Fruit fly (Drosophila melanogaster) whole organism, embryonic: Measurements from ENCODE around the gene CG33687.
A peak's percentile ranks its signal among the peaks of the same experiment; 100 is the strongest.

Experiments used
- ATbp ChIP-seq: fragments of 200-800 bp; sonication (Bioruptor generic); optimal IDR thresholded peaks from 2 replicates; lab custom pipeline; 2017; ENCODE audit warnings: missing biosample characterization, mild to moderate bottlenecking, missing genetic modification characterization, missing genetic modification reagents
- Asciz ChIP-seq: fragments of 200-800 bp; sonication (Bioruptor generic); optimal IDR thresholded peaks from 2 replicates; lab custom pipeline; 2017; ENCODE audit warnings: missing biosample characterization, mild to moderate bottlenecking, missing genetic modification characterization, missing genetic modification reagents
- CG10654 ChIP-seq: fragments of 200-800 bp; sonication (Bioruptor generic); optimal IDR thresholded peaks from 2 replicates; lab custom pipeline; 2016; ENCODE audit warnings: missing biosample characterization, missing genetic modification characterization
- CG10979 ChIP-seq: fragments of 200-800 bp; sonication (Bioruptor generic); optimal IDR thresholded peaks from 2 replicates; lab custom pipeline; 2018; ENCODE audit warnings: missing biosample characterization, mild to moderate bottlenecking, missing genetic modification characterization, moderate library complexity
- CG11696 ChIP-seq: fragments of 200-800 bp; sonication (Bioruptor generic); IDR thresholded peaks from 2 replicates; pipeline ENCODE4 v1.3.6; 2022; ENCODE audit warnings: missing biosample characterization, missing genetic modification characterization
- CG11723 ChIP-seq: fragments of 200-800 bp; sonication (Bioruptor generic); optimal IDR thresholded peaks from 2 replicates; lab custom pipeline; 2017; ENCODE audit warnings: missing biosample characterization, mild to moderate bottlenecking, missing genetic modification characterization
- CG12071 ChIP-seq: fragments of 200-800 bp; sonication (Bioruptor generic); optimal IDR thresholded peaks from 3 replicates; lab custom pipeline; 2018; ENCODE audit warnings: missing biosample characterization, mild to moderate bottlenecking, missing genetic modification characterization
- CG12219 ChIP-seq: fragments of 200-800 bp; sonication (Bioruptor generic); optimal IDR thresholded peaks from 3 replicates; lab custom pipeline; 2018; ENCODE audit warnings: missing biosample characterization, mild to moderate bottlenecking, missing genetic modification characterization
- CG12391 ChIP-seq: fragments of 200-800 bp; sonication (Bioruptor generic); optimal IDR thresholded peaks from 3 replicates; lab custom pipeline; 2018; ENCODE audit warnings: missing biosample characterization, mild to moderate bottlenecking, missing genetic modification characterization, moderate library complexity
- CG12744 ChIP-seq: fragments of 200-800 bp; sonication (Bioruptor generic); optimal IDR thresholded peaks from 2 replicates; lab custom pipeline; 2016; ENCODE audit warnings: missing biosample characterization, missing genetic modification characterization
- CG14667 ChIP-seq: fragments of 200-800 bp; sonication (Bioruptor generic); IDR thresholded peaks from 2 replicates; pipeline ENCODE4 v1.3.6; 2022; ENCODE audit warnings: missing biosample characterization, missing genetic modification characterization
- CG14710 ChIP-seq: fragments of 200-800 bp; sonication (Bioruptor generic); optimal IDR thresholded peaks from 3 replicates; lab custom pipeline; 2019; ENCODE audit warnings: missing biosample characterization, mild to moderate bottlenecking, missing genetic modification characterization, moderate library complexity
- CG16779 ChIP-seq: fragments of 200-800 bp; sonication (Bioruptor generic); IDR thresholded peaks from 2 replicates; pipeline ENCODE4 v1.3.6; 2022; ENCODE audit warnings: missing biosample characterization, missing genetic modification characterization
- CG17361 ChIP-seq: fragments of 200-800 bp; sonication (Bioruptor generic); IDR thresholded peaks from 3 replicates; pipeline ENCODE4 v1.3.6; 2022; ENCODE audit warnings: missing biosample characterization, missing genetic modification characterization
- CG18262 ChIP-seq: fragments of 200-800 bp; optimal IDR thresholded peaks from 3 replicates; lab custom pipeline; 2019; ENCODE audit warnings: missing biosample characterization, mild to moderate bottlenecking, missing genetic modification characterization, moderate library complexity
- CG2129 ChIP-seq: fragments of 200-800 bp; sonication (Bioruptor generic); IDR thresholded peaks from 2 replicates; pipeline ENCODE4 v1.3.6; 2022; ENCODE audit warnings: missing biosample characterization, missing genetic modification characterization; ENCODE audit not compliant: partially characterized antibody
- CG2199 ChIP-seq: fragments of 200-800 bp; sonication (Bioruptor generic); IDR thresholded peaks from 3 replicates; pipeline ENCODE4 v1.3.6; 2022; ENCODE audit warnings: missing biosample characterization, missing genetic modification characterization
- CG2202 ChIP-seq: fragments of 200-800 bp; sonication (Bioruptor generic); optimal IDR thresholded peaks from 2 replicates; lab custom pipeline; 2018; ENCODE audit warnings: missing biosample characterization, mild to moderate bottlenecking, missing genetic modification characterization
- CG2712 ChIP-seq: fragments of 200-800 bp; optimal IDR thresholded peaks from 3 replicates; lab custom pipeline; 2019; ENCODE audit warnings: missing biosample characterization, mild to moderate bottlenecking, missing genetic modification characterization, moderate library complexity
- CG3065 ChIP-seq: fragments of 200-800 bp; sonication (Bioruptor generic); optimal IDR thresholded peaks from 2 replicates; lab custom pipeline; 2016; ENCODE audit warnings: missing biosample characterization, missing genetic modification characterization
- CG31388 ChIP-seq: fragments of 200-800 bp; sonication (Bioruptor generic); optimal IDR thresholded peaks from 2 replicates; lab custom pipeline; 2016; ENCODE audit warnings: missing biosample characterization, missing genetic modification characterization
- CG31441 ChIP-seq: fragments of 200-800 bp; sonication (Bioruptor generic); IDR thresholded peaks from 2 replicates; pipeline ENCODE4 v1.3.6; 2022; ENCODE audit warnings: missing biosample characterization, missing genetic modification characterization
- CG4617 ChIP-seq: fragments of 200-800 bp; sonication (Bioruptor generic); optimal IDR thresholded peaks from 3 replicates; lab custom pipeline; 2016; ENCODE audit warnings: missing biosample characterization, missing genetic modification characterization, borderline replicate concordance
- CG6791 ChIP-seq: fragments of 200-800 bp; sonication (Bioruptor generic); IDR thresholded peaks from 3 replicates; pipeline ENCODE4 v1.3.6; 2022; ENCODE audit warnings: missing biosample characterization, missing genetic modification characterization; ENCODE audit not compliant: partially characterized antibody
- CG7357 ChIP-seq: fragments of 200-800 bp; sonication (Bioruptor generic); IDR thresholded peaks from 3 replicates; pipeline ENCODE4 v1.3.6; 2022; ENCODE audit warnings: missing biosample characterization, missing genetic modification characterization
- CG9727 ChIP-seq: fragments of 200-800 bp; sonication (Bioruptor generic); optimal IDR thresholded peaks from 3 replicates; lab custom pipeline; 2017; ENCODE audit warnings: missing biosample characterization, mild to moderate bottlenecking, missing genetic modification characterization
- D ChIP-seq, 2 experiments: fragments of 200-800 bp in 1 of 2; fragments of >200 bp in 1 of 2; sonication (Bioruptor generic) in 1 of 2; optimal IDR thresholded peaks; 2 replicates in 1 of 2; 3 replicates in 1 of 2; lab custom pipeline; 2017; ENCODE audit warnings: mild to moderate bottlenecking in 1 of 2, missing biosample characterization in 1 of 2, missing genetic modification characterization in 1 of 2, missing genetic modification reagents in 1 of 2
- D19A ChIP-seq: fragments of 200-800 bp; optimal IDR thresholded peaks from 3 replicates; lab custom pipeline; 2019; ENCODE audit warnings: missing biosample characterization, mild to moderate bottlenecking, missing genetic modification characterization, moderate library complexity
- HmgD ChIP-seq: fragments of 200-800 bp; sonication (Bioruptor generic); optimal IDR thresholded peaks from 3 replicates; lab custom pipeline; 2016; ENCODE audit warnings: missing biosample characterization, missing genetic modification characterization
- Max ChIP-seq: fragments of 200-800 bp; sonication (Bioruptor generic); optimal IDR thresholded peaks from 2 replicates; lab custom pipeline; 2016; ENCODE audit warnings: missing biosample characterization, mild to moderate bottlenecking, missing genetic modification characterization
- Med ChIP-seq: fragments of 200-800 bp; sonication (Bioruptor generic); peaks from one replicate; lab custom pipeline; 2016; ENCODE audit warnings: missing biosample characterization, missing genetic modification characterization, mild to moderate bottlenecking, inconsistent platforms, moderate library complexity
- Mes4 ChIP-seq: fragments of 200-800 bp; sonication (Bioruptor generic); optimal IDR thresholded peaks from 2 replicates; lab custom pipeline; 2016; ENCODE audit warnings: missing biosample characterization, missing genetic modification characterization
- NK7.1 ChIP-seq: fragments of 200-800 bp; sonication (Bioruptor generic); optimal IDR thresholded peaks from 3 replicates; lab custom pipeline; 2016; ENCODE audit warnings: missing biosample characterization, missing genetic modification characterization
- Oli ChIP-seq: fragments of 200-800 bp; sonication (Bioruptor generic); optimal IDR thresholded peaks from 2 replicates; lab custom pipeline; 2018; ENCODE audit warnings: missing biosample characterization, mild to moderate bottlenecking, missing genetic modification characterization, moderate library complexity
- Pdp1 ChIP-seq, 2 experiments: fragments of 200-800 bp; sonication (Bioruptor generic); optimal IDR thresholded peaks; 3 replicates each; lab custom pipeline; 2016; ENCODE audit warnings: missing biosample characterization in 2 of 2, missing genetic modification characterization in 2 of 2, mild to moderate bottlenecking in 1 of 2, moderate library complexity in 1 of 2
- Sox100B ChIP-seq: fragments of 200-800 bp; sonication (Bioruptor generic); optimal IDR thresholded peaks from 3 replicates; lab custom pipeline; 2018; ENCODE audit warnings: missing biosample characterization, mild to moderate bottlenecking, missing genetic modification characterization
- az2 ChIP-seq: fragments of 200-800 bp; sonication (Bioruptor generic); optimal IDR thresholded peaks from 3 replicates; lab custom pipeline; 2016; ENCODE audit warnings: missing biosample characterization, missing genetic modification characterization
- caup ChIP-seq: fragments of 200-800 bp; sonication (Bioruptor generic); optimal IDR thresholded peaks from 3 replicates; lab custom pipeline; 2017; ENCODE audit warnings: missing biosample characterization, mild to moderate bottlenecking, missing genetic modification characterization, moderate library complexity; ENCODE audit not compliant: severe bottlenecking
- gro ChIP-seq: fragments of 200-800 bp; sonication (Bioruptor generic); optimal IDR thresholded peaks from 2 replicates; lab custom pipeline; 2016; ENCODE audit warnings: missing biosample characterization, missing genetic modification characterization
- nerfin-1 ChIP-seq: fragments of 200-800 bp; sonication (Bioruptor generic); optimal IDR thresholded peaks from 3 replicates; lab custom pipeline; 2019; ENCODE audit warnings: missing biosample characterization, mild to moderate bottlenecking, missing genetic modification characterization, moderate library complexity
- slbo ChIP-seq: fragments of 200-800 bp; sonication (Bioruptor generic); IDR thresholded peaks from 2 replicates; pipeline ENCODE4 v1.3.6; 2022; ENCODE audit warnings: missing biosample characterization, missing genetic modification characterization
- sqz ChIP-seq: fragments of 200-800 bp; sonication (Bioruptor generic); optimal IDR thresholded peaks from 3 replicates; lab custom pipeline; 2018; ENCODE audit warnings: missing biosample characterization, mild to moderate bottlenecking, missing genetic modification characterization
- stwl ChIP-seq: fragments of 200-800 bp; sonication (Bioruptor generic); optimal IDR thresholded peaks from 3 replicates; lab custom pipeline; 2018; ENCODE audit warnings: missing biosample characterization, mild to moderate bottlenecking, missing genetic modification characterization, moderate library complexity
- tna ChIP-seq: fragments of 200-800 bp; sonication (Bioruptor generic); IDR thresholded peaks from 2 replicates; pipeline ENCODE4 v1.3.6; 2022; ENCODE audit warnings: missing biosample characterization, missing genetic modification characterization; ENCODE audit not compliant: partially characterized antibody
- vvl ChIP-seq: fragments of 200-800 bp; sonication (Bioruptor generic); IDR thresholded peaks from 2 replicates; pipeline ENCODE4 v1.3.6; 2022; ENCODE audit warnings: missing biosample characterization, missing genetic modification characterization
- zfh1 ChIP-seq: fragments of 200-800 bp; sonication (Bioruptor generic); IDR thresholded peaks from 3 replicates; pipeline ENCODE4 v1.3.6; 2022; ENCODE audit warnings: missing biosample characterization, missing genetic modification characterization
- zfh2 ChIP-seq: fragments of 200-800 bp; sonication (Bioruptor generic); optimal IDR thresholded peaks from 2 replicates; lab custom pipeline; 2016; ENCODE audit warnings: missing biosample characterization, missing genetic modification characterization

The CG33687 gene

dm6 chr3L:16157251-16158190 lies 40.1 kb upstream of the CG33687 start (continued):
- TF ChIP-seq slbo (GFP tag; lab: Robert Waterston, UW) (peak; percentile 68), CG3065 (GFP tag; lab: Kevin White, UChicago) (peak; percentile 16), CG10654 (peak; percentile 16), gro (GFP tag; lab: Kevin White, UChicago) (peak; percentile 27), zfh2 (GFP tag; lab: Kevin White, UChicago) (peak; percentile 18), Mes4 (peak; percentile 20), CG4617 (GFP tag; lab: Kevin White, UChicago) (no peak), Med (GFP tag; lab: Kevin White, UChicago) (peak; percentile 82), stwl (tag; lab: Kevin White, UChicago) (no peak), CG2202 (tag; lab: Kevin White, UChicago) (no peak), az2 (GFP tag; lab: Kevin White, UChicago) (peak; percentile 62), CG11723 (GFP tag; lab: Kevin White, UChicago) (peak; percentile 3), ATbp (peak; percentile 63), Oli (peak; percentile 58), NK7.1 (peak; percentile 2), Pdp1 (GFP tag; optimal IDR thresholded peaks at IDR 0.05; lab: Kevin White, UChicago) (peak; percentile 57 to 74), CG31441 (GFP tag; lab: Robert Waterston, UW) (peak; percentile 54), vvl (GFP tag; lab: Robert Waterston, UW) (peak; percentile 32; the same call in 1 of the 2 replicates), CG2199 (GFP tag; lab: Robert Waterston, UW) (no peak), sqz (GFP tag; lab: Kevin White, UChicago) (peak; percentile 17), CG14667 (no peak), CG12219 (GFP tag; lab: Kevin White, UChicago) (peak; percentile 7), CG12071 (GFP tag; lab: Kevin White, UChicago) (no peak), CG7357 (0 out of 3 replicates have a peak, but pooled peaks have one; percentile 15), CG2129 (GFP tag; lab: Robert Waterston, UW) (no peak), CG12391 (peak; percentile 63), caup (GFP tag; lab: Kevin White, UChicago) (no peak), zfh1 (GFP tag; lab: Robert Waterston, UW) (no peak), HmgD (GFP tag; lab: Kevin White, UChicago) (no peak), CG31388 (no peak), CG6791 (GFP tag; lab: Robert Waterston, UW) (no peak), CG10979 (tag; lab: Kevin White, UChicago) (peak; percentile 68), CG18262 (tag; lab: Kevin White, UChicago) (peak; percentile 65), CG12744 (GFP tag; lab: Kevin White, UChicago) (peak; percentile 16), Max (GFP tag; lab: Kevin White, UChicago) (peak; percentile 12), CG9727 (GFP tag; lab: Kevin White, UChicago) (peak; percentile 51), CG2712 (tag; lab: Kevin White, UChicago) (peak; percentile 58), D (optimal IDR thresholded peaks at IDR 0.05; lab: Kevin White, UChicago) (no peak), D (GFP tag; optimal IDR thresholded peaks at IDR 0.05; lab: Kevin White, UChicago) (peak; percentile 30), CG14710 (tag; lab: Kevin White, UChicago) (peak; percentile 44), CG17361 (GFP tag; lab: Robert Waterston, UW) (peak; percentile 40; the same call in 2 of the 3 replicates), D19A (tag; lab: Kevin White, UChicago) (peak; percentile 12), Sox100B (GFP tag; lab: Kevin White, UChicago) (peak; percentile 51), CG16779 (GFP tag; lab: Robert Waterston, UW) (no peak), CG11696 (GFP tag; lab: Robert Waterston, UW) (no peak), Asciz (peak; percentile 47), nerfin-1 (tag; lab: Kevin White, UChicago) (peak; percentile 7), tna (GFP tag; lab: Robert Waterston, UW) (0 out of 2 replicates have a peak, but pooled peaks have one; percentile 15)
